Worm (Caenorhabditis elegans) whole organism, early embryonic: ENCODE measurements around the gene best-24.

Experiments used
- ama-1 ChIP-seq: fragments of 150-350 bp; optimal IDR thresholded peaks from 2 replicates; lab custom pipeline; 2014
- ets-7 ChIP-seq: sonication (generic microtip); optimal IDR thresholded peaks from 2 replicates; lab custom pipeline; 2016; ENCODE audit warnings: missing genotype, missing genetic modification characterization, missing compliant biosample characterization
- flt-1 ChIP-seq: fragments of 200-800 bp; sonication (Bioruptor generic); IDR thresholded peaks from 2 replicates; pipeline ENCODE4 v1.3.6; 2022; ENCODE audit warnings: missing genetic modification characterization, missing compliant biosample characterization
- hnd-1 ChIP-seq: sonication (generic microtip); optimal IDR thresholded peaks from 2 replicates; lab custom pipeline; 2016; ENCODE audit warnings: missing genetic modification characterization, missing compliant biosample characterization

DNA sequence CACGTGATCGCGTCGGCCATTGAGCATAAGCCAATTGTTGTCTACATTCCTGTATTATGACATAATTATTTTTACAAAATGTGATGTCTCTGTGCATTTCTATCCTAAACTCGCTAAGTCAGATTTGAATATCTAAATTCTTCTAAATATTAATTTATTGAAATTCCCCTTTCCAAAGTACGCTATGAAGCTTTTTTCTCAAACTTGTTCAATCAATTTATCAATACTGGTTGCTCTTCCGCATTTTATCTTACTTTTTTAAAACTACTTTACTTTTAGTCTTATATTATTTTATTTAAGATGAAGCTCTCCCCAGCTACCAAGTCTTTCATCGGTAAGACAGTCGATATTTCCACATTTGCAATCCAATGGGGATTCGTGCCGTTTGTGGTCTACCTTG, 41.5 kb upstream of the best-24 start, which contains the start of gene tomm-7:
- no peak for TF ChIP-seq hnd-1
- no peak for TF ChIP-seq ama-1
- no peak for TF ChIP-seq flt-1
- no peak for TF ChIP-seq ets-7 (tag; lab: Kevin White, UChicago)
